Worm (Caenorhabditis elegans): ENCODE results near the gene gpa-18.
A peak's percentile ranks its signal among the peaks of the same experiment; 100 is the strongest.

Gene gpa-18

ce11 chrIV:5209390-5209789, 14.0 kb upstream of the gpa-18 start, which contains the start of the genes Y59E9AL.36 and nbet-1:
Gene Y59E9AL.36 (minus strand): TSS chrIV:5209481.
Gene nbet-1 (plus strand): TSS chrIV:5209501.
- TF ChIP-seq hlh-1 (tag; optimal IDR thresholded peaks at IDR 0.05) (peak; percentile 55), lin-13 (tag; optimal IDR thresholded peaks at IDR 0.05) (peak; percentile 73), nhr-237 (tag; optimal IDR thresholded peaks at IDR 0.05) (peak; percentile 84), ztf-11 (tag; optimal IDR thresholded peaks at IDR 0.05) (no peak), ces-1 (GFP tag; optimal IDR thresholded peaks at IDR 0.05) (peak; percentile 76), pha-4 (tag; optimal IDR thresholded peaks at IDR 0.05) (peak; percentile 51), lsy-2 (tag; optimal IDR thresholded peaks at IDR 0.05) (peak; percentile 70), unc-120 (tag; optimal IDR thresholded peaks at IDR 0.05; ENCODE audit: poor library complexity, severe bottlenecking) (peak; percentile 8), M03D4.4 (tag; optimal IDR thresholded peaks at IDR 0.05) (peak; percentile 13), mep-1 (tag; optimal IDR thresholded peaks at IDR 0.05) (peak; percentile 57), ceh-39 (tag; optimal IDR thresholded peaks at IDR 0.05) (peak; percentile 50), elt-3 (tag; optimal IDR thresholded peaks at IDR 0.05) (no peak), sptf-1 (tag; optimal IDR thresholded peaks at IDR 0.05) (no peak)

ce11 chrIV:5206716-5207115, 11.3 kb upstream of the gpa-18 start:
- TF ChIP-seq sptf-1 (tag; optimal IDR thresholded peaks at IDR 0.05): no peak
- no peak for TF ChIP-seq ces-1 (GFP tag; optimal IDR thresholded peaks at IDR 0.05)
- TF ChIP-seq blmp-1 (tag; optimal IDR thresholded peaks at IDR 0.05): no peak
- no peak for TF ChIP-seq nhr-12 (tag; optimal IDR thresholded peaks at IDR 0.05)
- TF ChIP-seq ceh-39 (tag; optimal IDR thresholded peaks at IDR 0.05): no peak
- no peak for TF ChIP-seq drap-1 (GFP tag; optimal IDR thresholded peaks at IDR 0.05)
- TF ChIP-seq cnd-1 (tag; optimal IDR thresholded peaks at IDR 0.05): no peak
- no peak for TF ChIP-seq sem-2 (GFP tag; optimal IDR thresholded peaks at IDR 0.05)
- TF ChIP-seq lin-13 (tag; optimal IDR thresholded peaks at IDR 0.05): no peak
- no peak for TF ChIP-seq nhr-76 (tag; optimal IDR thresholded peaks at IDR 0.05)
- no peak for TF ChIP-seq mep-1 (tag; optimal IDR thresholded peaks at IDR 0.05)
- TF ChIP-seq elt-3 (tag; optimal IDR thresholded peaks at IDR 0.05): no peak
- TF ChIP-seq elt-1 (tag; optimal IDR thresholded peaks at IDR 0.05; ENCODE audit: borderline replicate concordance, insufficient read depth): no peak
- TF ChIP-seq mls-2 (tag; optimal IDR thresholded peaks at IDR 0.05): no peak
- no peak for TF ChIP-seq ceh-43 (GFP tag; optimal IDR thresholded peaks at IDR 0.05)

- TF ChIP-seq ham-2 (GFP tag; optimal IDR thresholded peaks at IDR 0.05) (no peak), hlh-1 (tag; optimal IDR thresholded peaks at IDR 0.05) (no peak), mls-2 (tag; optimal IDR thresholded peaks at IDR 0.05) (no peak), elt-3 (tag; optimal IDR thresholded peaks at IDR 0.05) (no peak), ceh-83 (GFP tag; optimal IDR thresholded peaks at IDR 0.05) (no peak), cnd-1 (tag; optimal IDR thresholded peaks at IDR 0.05) (no peak), ceh-43 (GFP tag; optimal IDR thresholded peaks at IDR 0.05) (no peak), flh-1 (GFP tag; optimal IDR thresholded peaks at IDR 0.05) (no peak), mep-1 (tag; optimal IDR thresholded peaks at IDR 0.05) (no peak), snpc-4 (tag; optimal IDR thresholded peaks at IDR 0.05) (no peak), ceh-39 (tag; optimal IDR thresholded peaks at IDR 0.05) (no peak), lin-32 (GFP tag; optimal IDR thresholded peaks at IDR 0.05) (no peak), unc-62 (GFP tag; optimal IDR thresholded peaks at IDR 0.05) (no peak), M03D4.4 (tag; optimal IDR thresholded peaks at IDR 0.05) (no peak), ztf-11 (tag; optimal IDR thresholded peaks at IDR 0.05) (no peak)
Measured at ce11 chrIV:5204573-5204972, 9.1 kb upstream of the gpa-18 start, which contains the start of gene tni-4. Gene tni-4 (plus strand): TSS chrIV:5204591.

DNA sequence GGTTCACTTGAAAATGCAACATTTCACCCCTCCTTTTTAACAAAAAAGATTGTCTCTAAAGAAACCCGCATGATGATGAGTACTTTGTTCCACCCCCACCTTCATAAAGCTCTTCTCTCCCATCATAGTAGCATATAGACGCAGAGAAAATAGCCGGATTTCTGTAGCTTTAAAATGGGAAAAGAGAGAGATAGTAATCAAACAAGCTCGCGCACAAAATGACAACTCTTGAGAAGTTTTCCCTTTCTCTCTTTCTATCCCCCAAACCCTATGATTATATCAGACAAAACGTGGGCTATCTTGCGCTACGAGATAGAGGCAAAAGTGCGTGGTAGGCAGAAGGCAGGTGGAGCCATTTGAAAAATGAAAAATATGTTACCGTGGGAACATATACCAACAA, 7.1 kb upstream of the gpa-18 start:
- TF ChIP-seq mep-1 (tag; optimal IDR thresholded peaks at IDR 0.05) (no peak), nhr-76 (tag; optimal IDR thresholded peaks at IDR 0.05) (no peak), unc-62 (GFP tag; optimal IDR thresholded peaks at IDR 0.05) (no peak), blmp-1 (tag; optimal IDR thresholded peaks at IDR 0.05) (no peak)

DNA sequence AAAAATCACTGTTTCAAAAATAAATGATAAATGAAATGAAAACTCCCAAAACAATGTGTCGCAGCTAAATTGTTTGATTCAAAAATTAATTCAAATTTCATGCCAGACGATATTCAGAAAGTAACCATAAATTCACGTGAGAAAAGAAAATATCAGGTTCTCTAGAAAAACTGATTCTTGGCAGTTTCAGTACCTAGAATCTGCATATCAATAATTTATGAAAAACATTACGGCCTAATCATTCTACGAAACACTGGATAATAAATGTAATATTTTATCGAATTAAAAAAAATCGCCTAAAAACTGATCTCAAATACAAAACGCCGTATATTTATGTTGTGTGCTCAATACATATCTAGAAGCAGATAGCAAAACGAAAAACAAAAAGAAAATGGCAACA, 5.4 kb upstream of the gpa-18 start:
- TF ChIP-seq lsy-2 (tag; optimal IDR thresholded peaks at IDR 0.05) (no peak), unc-120 (tag; optimal IDR thresholded peaks at IDR 0.05; ENCODE audit: poor library complexity, severe bottlenecking) (no peak), ceh-39 (tag; optimal IDR thresholded peaks at IDR 0.05) (no peak), pha-4 (tag; optimal IDR thresholded peaks at IDR 0.05) (no peak), nhr-76 (tag; optimal IDR thresholded peaks at IDR 0.05) (no peak), elt-1 (tag; optimal IDR thresholded peaks at IDR 0.05; ENCODE audit: borderline replicate concordance, insufficient read depth) (no peak), snpc-4 (tag; optimal IDR thresholded peaks at IDR 0.05) (no peak)

DNA sequence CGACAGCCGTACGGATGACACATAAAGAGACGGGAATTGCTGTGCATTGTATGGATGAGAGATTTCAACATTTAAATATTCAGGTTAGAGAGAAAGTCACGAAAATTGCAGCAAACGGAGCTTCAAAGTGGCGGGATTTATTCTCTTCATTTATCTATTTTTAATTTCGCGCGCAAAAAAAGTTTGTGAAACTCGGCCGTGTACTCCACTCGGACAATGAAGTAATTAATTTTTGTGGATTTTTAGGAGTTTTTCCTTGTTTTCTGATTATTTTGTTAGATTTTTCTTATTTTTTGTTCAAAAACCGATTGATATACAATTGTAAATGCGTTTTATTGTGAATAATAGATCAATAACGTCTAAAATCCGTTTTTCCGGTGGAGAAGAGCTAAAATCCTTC, 7.4 kb downstream of the gpa-18 start:
- no peak for TF ChIP-seq unc-62 (GFP tag; optimal IDR thresholded peaks at IDR 0.05)
- no peak for TF ChIP-seq ces-1 (GFP tag; optimal IDR thresholded peaks at IDR 0.05)
- no peak for TF ChIP-seq sptf-1 (tag; optimal IDR thresholded peaks at IDR 0.05)
- TF ChIP-seq tbx-8 (GFP tag; optimal IDR thresholded peaks at IDR 0.05): no peak
- TF ChIP-seq blmp-1 (tag; optimal IDR thresholded peaks at IDR 0.05): no peak
- no peak for TF ChIP-seq sem-2 (GFP tag; optimal IDR thresholded peaks at IDR 0.05)
- TF ChIP-seq ceh-83 (GFP tag; optimal IDR thresholded peaks at IDR 0.05): no peak
- no peak for TF ChIP-seq mep-1 (tag; optimal IDR thresholded peaks at IDR 0.05)
- no peak for TF ChIP-seq mab-5 (tag; optimal IDR thresholded peaks at IDR 0.05)
- no peak for TF ChIP-seq lin-13 (tag; optimal IDR thresholded peaks at IDR 0.05)
- TF ChIP-seq unc-39 (tag; optimal IDR thresholded peaks at IDR 0.05): no peak
- TF ChIP-seq ham-2 (GFP tag; optimal IDR thresholded peaks at IDR 0.05): no peak
- TF ChIP-seq lsy-2 (tag; optimal IDR thresholded peaks at IDR 0.05): no peak
